Fruit fly (Drosophila melanogaster): ENCODE measurements around the gene EMC10.

DNA sequence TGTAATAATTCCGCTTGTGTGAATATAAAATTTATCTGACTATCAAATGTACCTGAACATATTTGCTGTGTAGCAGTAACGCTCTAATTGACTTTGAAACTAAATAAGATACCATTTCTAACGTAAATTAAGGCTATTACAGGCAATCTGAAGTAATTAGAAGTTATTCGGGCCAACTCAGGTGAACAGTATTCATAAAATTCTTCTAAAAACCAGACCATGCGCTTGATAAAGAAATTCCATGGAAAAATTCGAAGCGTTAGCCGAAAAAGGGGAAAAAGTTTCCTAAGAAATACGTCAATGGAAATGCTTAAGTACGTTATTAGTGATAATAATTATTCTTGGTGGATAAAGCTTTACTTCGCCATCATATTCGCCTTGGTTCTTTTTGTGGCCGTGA, 39.6 kb upstream of the EMC10 start, which contains the start of gene ppk5:
- TF ChIP-seq N (GFP tag; optimal IDR thresholded peaks at IDR 0.05): no peak
- no peak for TF ChIP-seq Hnf4 (GFP tag; optimal IDR thresholded peaks at IDR 0.05)
- no peak for TF ChIP-seq CG32264 (GFP tag; optimal IDR thresholded peaks at IDR 0.05)
- TF ChIP-seq lola (GFP tag; optimal IDR thresholded peaks at IDR 0.05): no peak
- no peak for TF ChIP-seq tai (GFP tag; optimal IDR thresholded peaks at IDR 0.05)
- TF ChIP-seq brk (GFP tag; optimal IDR thresholded peaks at IDR 0.05): no peak
- TF ChIP-seq Dfd (GFP tag; optimal IDR thresholded peaks at IDR 0.05): no peak
- TF ChIP-seq usp (GFP tag; optimal IDR thresholded peaks at IDR 0.05): no peak
- TF ChIP-seq pan (optimal IDR thresholded peaks at IDR 0.05): no peak
- TF ChIP-seq Mio (GFP tag; optimal IDR thresholded peaks at IDR 0.05): no peak
- no peak for TF ChIP-seq dsf (GFP tag; optimal IDR thresholded peaks at IDR 0.05; ENCODE audit: borderline replicate concordance)
- no peak for TF ChIP-seq Rel (GFP tag; optimal IDR thresholded peaks at IDR 0.05)
- TF ChIP-seq Rel (tag; optimal IDR thresholded peaks at IDR 0.05): no peak
- no peak for TF ChIP-seq Vsx2 (GFP tag; optimal IDR thresholded peaks at IDR 0.05; ENCODE audit: partially characterized antibody)
